Worm (Caenorhabditis elegans): ENCODE results near the gene paic-1.

- no peak for TF ChIP-seq him-1 (tag; optimal IDR thresholded peaks at IDR 0.05)
- no peak for TF ChIP-seq W03F9.2 (tag; optimal IDR thresholded peaks at IDR 0.05)
- no peak for TF ChIP-seq dao-5 (tag; optimal IDR thresholded peaks at IDR 0.05)
Observed at ce11 chrII:4372406-4372805, at the start of gene paic-1.
